Fruit fly (Drosophila melanogaster) whole organism, embryonic: ENCODE measurements around the gene CG1622.

Source experiments
- ATbp ChIP-seq: fragments of 200-800 bp; sonication (Bioruptor generic); optimal IDR thresholded peaks from 2 replicates; lab custom pipeline; 2017; ENCODE audit warnings: missing biosample characterization, mild to moderate bottlenecking, missing genetic modification characterization, missing genetic modification reagents
- Aef1 ChIP-seq: fragments of 200-800 bp; sonication (Bioruptor generic); IDR thresholded peaks from 3 replicates; pipeline ENCODE4 v1.3.6; 2022; ENCODE audit warnings: missing biosample characterization, missing genetic modification characterization
- Atf6 ChIP-seq: fragments of 200-800 bp; sonication (Bioruptor generic); IDR thresholded peaks from 2 replicates; pipeline ENCODE4 v1.3.6; 2022; ENCODE audit warnings: missing biosample characterization, missing genetic modification characterization
- Blimp-1 ChIP-seq: fragments of 200-800 bp; sonication (Bioruptor generic); optimal IDR thresholded peaks from 3 replicates; lab custom pipeline; 2018; ENCODE audit warnings: missing biosample characterization, missing genetic modification characterization, mild to moderate bottlenecking, moderate library complexity, missing genetic modification reagents
- CG10267 ChIP-seq: fragments of 200-800 bp; sonication (Bioruptor generic); optimal IDR thresholded peaks from 2 replicates; lab custom pipeline; 2018; ENCODE audit warnings: missing biosample characterization, mild to moderate bottlenecking, missing genetic modification characterization, moderate library complexity
- CG12219 ChIP-seq: fragments of 200-800 bp; sonication (Bioruptor generic); optimal IDR thresholded peaks from 3 replicates; lab custom pipeline; 2018; ENCODE audit warnings: missing biosample characterization, mild to moderate bottlenecking, missing genetic modification characterization
- CG12744 ChIP-seq: fragments of 200-800 bp; sonication (Bioruptor generic); optimal IDR thresholded peaks from 2 replicates; lab custom pipeline; 2016; ENCODE audit warnings: missing biosample characterization, missing genetic modification characterization
- CG18599 ChIP-seq: fragments of 200-800 bp; sonication (Bioruptor generic); optimal IDR thresholded peaks from 3 replicates; lab custom pipeline; 2017; ENCODE audit warnings: missing biosample characterization, missing genetic modification characterization, mild to moderate bottlenecking, moderate library complexity, missing genetic modification reagents
- CG2129 ChIP-seq: fragments of 200-800 bp; sonication (Bioruptor generic); IDR thresholded peaks from 2 replicates; pipeline ENCODE4 v1.3.6; 2022; ENCODE audit warnings: missing biosample characterization, missing genetic modification characterization; ENCODE audit not compliant: partially characterized antibody
- CG2199 ChIP-seq: fragments of 200-800 bp; sonication (Bioruptor generic); IDR thresholded peaks from 3 replicates; pipeline ENCODE4 v1.3.6; 2022; ENCODE audit warnings: missing biosample characterization, missing genetic modification characterization
- CG2889 ChIP-seq: fragments of 200-800 bp; sonication (Bioruptor generic); IDR thresholded peaks from 3 replicates; pipeline ENCODE4 v1.3.6; 2022; ENCODE audit warnings: missing biosample characterization, missing genetic modification characterization
- CG31388 ChIP-seq: fragments of 200-800 bp; sonication (Bioruptor generic); optimal IDR thresholded peaks from 2 replicates; lab custom pipeline; 2016; ENCODE audit warnings: missing biosample characterization, missing genetic modification characterization
- CG3281 ChIP-seq: fragments of 200-800 bp; sonication (Bioruptor generic); optimal IDR thresholded peaks from 3 replicates; lab custom pipeline; 2017; ENCODE audit warnings: missing biosample characterization, mild to moderate bottlenecking, missing genetic modification characterization
- CG33213 ChIP-seq: fragments of 200-800 bp; sonication (Bioruptor generic); optimal IDR thresholded peaks from 3 replicates; lab custom pipeline; 2016; ENCODE audit warnings: missing biosample characterization, missing genetic modification characterization
- CG4707 ChIP-seq: fragments of 200-800 bp; sonication (Bioruptor generic); optimal IDR thresholded peaks from 2 replicates; lab custom pipeline; 2018; ENCODE audit warnings: missing biosample characterization, mild to moderate bottlenecking, missing genetic modification characterization, moderate library complexity
- CG5245 ChIP-seq: fragments of 200-800 bp; sonication (Bioruptor generic); optimal IDR thresholded peaks from 3 replicates; lab custom pipeline; 2016; ENCODE audit warnings: missing biosample characterization, missing genetic modification characterization
- CG5953 ChIP-seq: fragments of 200-800 bp; sonication (Bioruptor generic); IDR thresholded peaks from 2 replicates; pipeline ENCODE4 v1.3.6; 2022; ENCODE audit warnings: missing biosample characterization, missing genetic modification characterization
- CG6175 ChIP-seq: fragments of 200-800 bp; sonication (Bioruptor generic); IDR thresholded peaks from 3 replicates; pipeline ENCODE4 v1.3.6; 2022; ENCODE audit warnings: missing biosample characterization, missing genetic modification characterization
- CG6854 ChIP-seq: fragments of 200-800 bp; sonication (Bioruptor generic); optimal IDR thresholded peaks from 3 replicates; lab custom pipeline; 2017; ENCODE audit warnings: missing biosample characterization, mild to moderate bottlenecking, missing genetic modification characterization
- CG7839 ChIP-seq: fragments of 200-800 bp; sonication (Bioruptor generic); optimal IDR thresholded peaks from 3 replicates; lab custom pipeline; 2018; ENCODE audit warnings: missing biosample characterization, mild to moderate bottlenecking, missing genetic modification characterization, moderate library complexity
- CrebB ChIP-seq: fragments of 200-800 bp; sonication (Bioruptor generic); optimal IDR thresholded peaks from 3 replicates; lab custom pipeline; 2018; ENCODE audit warnings: missing biosample characterization, mild to moderate bottlenecking, missing genetic modification characterization
- Fer2 ChIP-seq: fragments of 200-800 bp; sonication (Bioruptor generic); optimal IDR thresholded peaks from 2 replicates; lab custom pipeline; 2018; ENCODE audit warnings: missing biosample characterization, mild to moderate bottlenecking, missing genetic modification characterization, moderate library complexity
- Fer3 ChIP-seq: fragments of 200-800 bp; sonication (Bioruptor generic); optimal IDR thresholded peaks from 2 replicates; lab custom pipeline; 2018; ENCODE audit warnings: missing biosample characterization, mild to moderate bottlenecking, missing genetic modification characterization, moderate library complexity
- Gsc ChIP-seq: fragments of 200-800 bp; sonication (Bioruptor generic); IDR thresholded peaks from 2 replicates; pipeline ENCODE4 v1.3.6; 2022; ENCODE audit warnings: missing biosample characterization, missing genetic modification characterization
- Hmr ChIP-seq: fragments of 200-800 bp; sonication (Bioruptor generic); optimal IDR thresholded peaks from 3 replicates; lab custom pipeline; 2017; ENCODE audit warnings: mild to moderate bottlenecking, missing biosample characterization, missing genetic modification reagents, missing genetic modification characterization
- Hr3 ChIP-seq: fragments of 200-800 bp; sonication (Bioruptor generic); optimal IDR thresholded peaks from 3 replicates; lab custom pipeline; 2016; ENCODE audit warnings: missing biosample characterization, missing genetic modification characterization
- Lim3 ChIP-seq: fragments of 200-800 bp; sonication (Bioruptor generic); IDR thresholded peaks from 2 replicates; pipeline ENCODE4 v1.3.6; 2022; ENCODE audit warnings: missing biosample characterization, missing genetic modification characterization
- Med ChIP-seq: fragments of 200-800 bp; sonication (Bioruptor generic); peaks from one replicate; lab custom pipeline; 2016; ENCODE audit warnings: missing biosample characterization, missing genetic modification characterization, mild to moderate bottlenecking, inconsistent platforms, moderate library complexity
- Stat92E ChIP-seq, 3 experiments: fragments of >200 bp in 2 of 3; fragments of 200-800 bp in 1 of 3; sonication (Bioruptor generic) in 1 of 3; optimal IDR thresholded peaks; 2 replicates each; lab custom pipeline; 2017 to 2019; ENCODE audit warnings: missing biosample characterization in 3 of 3, missing genetic modification characterization in 3 of 3, mild to moderate bottlenecking in 1 of 3, moderate library complexity in 1 of 3
- bab2 ChIP-seq: fragments of 200-800 bp; sonication (Bioruptor generic); optimal IDR thresholded peaks from 2 replicates; lab custom pipeline; 2016; ENCODE audit warnings: missing biosample characterization, missing genetic modification characterization
- ci ChIP-seq: fragments of 200-800 bp; sonication (Bioruptor generic); IDR thresholded peaks from 3 replicates; pipeline ENCODE4 v1.3.6; 2022; ENCODE audit warnings: missing biosample characterization, missing genetic modification characterization
- croc ChIP-seq: fragments of 200-800 bp; sonication (Bioruptor generic); conservative IDR thresholded peaks from 3 replicates; pipeline ENCODE4 v1.3.6; 2022; ENCODE audit warnings: missing biosample characterization, missing genetic modification characterization
- dpn ChIP-seq, 2 experiments: fragments of 200-800 bp; sonication (Bioruptor generic); optimal IDR thresholded peaks; 3 replicates each; lab custom pipeline; 2016; ENCODE audit warnings: missing biosample characterization in 2 of 2, missing genetic modification characterization in 2 of 2
- emc ChIP-seq: fragments of 200-800 bp; sonication (Bioruptor generic); optimal IDR thresholded peaks from 2 replicates; lab custom pipeline; 2016; ENCODE audit warnings: missing biosample characterization, missing genetic modification characterization
- en ChIP-seq: fragments of 200-800 bp; sonication (Bioruptor generic); optimal IDR thresholded peaks from 2 replicates; lab custom pipeline; 2016; ENCODE audit warnings: missing biosample characterization, missing genetic modification characterization
- ewg ChIP-seq: fragments of 200-800 bp; sonication (Bioruptor generic); optimal IDR thresholded peaks from 3 replicates; lab custom pipeline; 2017; ENCODE audit warnings: mild to moderate bottlenecking, missing biosample characterization, missing genetic modification reagents, missing genetic modification characterization
- fd3F ChIP-seq: fragments of 200-800 bp; sonication (Bioruptor generic); optimal IDR thresholded peaks from 2 replicates; lab custom pipeline; 2018; ENCODE audit warnings: missing biosample characterization, mild to moderate bottlenecking, missing genetic modification characterization, moderate library complexity
- gfzf ChIP-seq: fragments of 200-800 bp; sonication (Bioruptor generic); optimal IDR thresholded peaks from 2 replicates; lab custom pipeline; 2016; ENCODE audit warnings: missing biosample characterization, mild to moderate bottlenecking, missing genetic modification characterization, moderate library complexity
- gsb ChIP-seq: fragments of 200-800 bp; sonication (Bioruptor generic); IDR thresholded peaks from 2 replicates; pipeline ENCODE4 v1.3.6; 2022; ENCODE audit warnings: missing biosample characterization, missing genetic modification characterization
- maf-S ChIP-seq: fragments of 200-800 bp; sonication (Bioruptor generic); optimal IDR thresholded peaks from 2 replicates; lab custom pipeline; 2016; ENCODE audit warnings: missing biosample characterization, missing genetic modification characterization
- nerfin-2 ChIP-seq: fragments of 200-800 bp; sonication (Bioruptor generic); IDR thresholded peaks from 2 replicates; pipeline ENCODE4 v1.3.6; 2022; ENCODE audit warnings: missing biosample characterization, missing genetic modification characterization; ENCODE audit not compliant: partially characterized antibody
- onecut ChIP-seq: fragments of 200-800 bp; sonication (Bioruptor generic); IDR thresholded peaks from 2 replicates; pipeline ENCODE4 v1.3.6; 2022; ENCODE audit warnings: missing biosample characterization, missing genetic modification characterization
- org-1 ChIP-seq: fragments of 200-800 bp; sonication (Bioruptor generic); optimal IDR thresholded peaks from 2 replicates; lab custom pipeline; 2017; ENCODE audit warnings: missing biosample characterization, missing genetic modification characterization
- rib ChIP-seq: fragments of 200-800 bp; sonication (Bioruptor generic); IDR thresholded peaks from 2 replicates; pipeline ENCODE4 v1.3.6; 2022; ENCODE audit warnings: missing biosample characterization, missing genetic modification characterization
- scrt ChIP-seq: fragments of 200-800 bp; sonication (Bioruptor generic); optimal IDR thresholded peaks from 2 replicates; lab custom pipeline; 2018; ENCODE audit warnings: missing biosample characterization, mild to moderate bottlenecking, missing genetic modification characterization, moderate library complexity
- unpg ChIP-seq: fragments of 200-800 bp; sonication (Bioruptor generic); optimal IDR thresholded peaks from 3 replicates; lab custom pipeline; 2018; ENCODE audit warnings: missing biosample characterization, mild to moderate bottlenecking, missing genetic modification characterization, moderate library complexity
- z ChIP-seq: fragments of 200-800 bp; sonication (Bioruptor generic); IDR thresholded peaks from 3 replicates; pipeline ENCODE4 v1.3.6; 2022; ENCODE audit warnings: missing biosample characterization, missing genetic modification characterization
- zen ChIP-seq: fragments of 200-800 bp; sonication (Bioruptor generic); optimal IDR thresholded peaks from 3 replicates; lab custom pipeline; 2018; ENCODE audit warnings: missing biosample characterization, mild to moderate bottlenecking, missing genetic modification characterization, moderate library complexity
- zen2 ChIP-seq: fragments of 200-800 bp; sonication (Bioruptor generic); IDR thresholded peaks from 3 replicates; pipeline ENCODE4 v1.3.6; 2022; ENCODE audit warnings: missing biosample characterization, missing genetic modification characterization; ENCODE audit not compliant: partially characterized antibody
- zfh2 ChIP-seq: fragments of 200-800 bp; sonication (Bioruptor generic); optimal IDR thresholded peaks from 2 replicates; lab custom pipeline; 2016; ENCODE audit warnings: missing biosample characterization, missing genetic modification characterization

CG1622 gene

DNA sequence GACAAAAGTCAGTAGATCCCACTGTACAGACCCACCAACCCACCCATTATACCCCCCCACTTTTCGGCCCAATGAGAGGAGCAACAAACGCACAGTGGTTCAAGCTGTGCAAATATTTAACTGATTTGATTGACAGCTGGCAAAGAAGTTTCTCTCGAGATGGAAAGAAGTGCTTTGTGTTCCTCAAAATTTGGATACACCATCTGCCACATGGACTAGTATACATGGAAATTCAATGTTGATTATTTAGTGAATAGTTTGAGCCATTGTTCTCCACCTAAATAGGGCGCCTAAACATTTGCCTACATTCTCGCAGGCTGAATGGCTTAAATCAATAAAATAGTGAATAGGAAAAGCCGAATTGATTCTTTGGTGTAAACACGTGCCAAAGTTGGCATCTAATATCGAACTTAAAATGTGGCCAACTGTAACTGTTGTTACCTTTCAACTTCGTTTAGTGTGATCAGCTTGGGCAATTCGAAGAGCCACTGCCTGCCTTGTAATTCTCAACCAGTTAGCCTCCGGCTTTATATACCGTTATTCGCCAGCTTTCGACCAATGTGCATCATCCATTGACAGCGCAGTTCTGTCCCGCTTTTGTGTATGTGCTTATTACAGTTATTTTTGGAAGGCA, 15.5 kb upstream of the CG1622 start (continued):
- TF ChIP-seq Stat92E (GFP tag; optimal IDR thresholded peaks at IDR 0.05; lab: Kevin White, UChicago) (no peak), scrt (GFP tag; lab: Kevin White, UChicago) (peak; percentile 48), Lim3 (GFP tag; lab: Robert Waterston, UW) (no peak), CG18599 (GFP tag; lab: Kevin White, UChicago) (no peak), CG31388 (GFP tag; lab: Kevin White, UChicago) (no peak), ci (GFP tag; lab: Robert Waterston, UW) (no peak), gsb (GFP tag; lab: Robert Waterston, UW) (no peak), rib (GFP tag; lab: Robert Waterston, UW) (no peak), CG6854 (GFP tag; lab: Kevin White, UChicago) (no peak), Hmr (GFP tag; lab: Kevin White, UChicago) (peak; percentile 5), CG3281 (GFP tag; lab: Kevin White, UChicago) (no peak), CG5953 (GFP tag; lab: Robert Waterston, UW) (no peak), ewg (GFP tag; lab: Kevin White, UChicago) (no peak), Hr3 (GFP tag; lab: Kevin White, UChicago) (no peak), zen2 (GFP tag; lab: Robert Waterston, UW) (no peak), bab2 (GFP tag; lab: Kevin White, UChicago) (no peak), zfh2 (GFP tag; lab: Kevin White, UChicago) (peak; percentile 1), CG2889 (GFP tag; lab: Robert Waterston, UW) (no peak), fd3F (GFP tag; lab: Kevin White, UChicago) (no peak), CG5245 (no peak), emc (GFP tag; lab: Kevin White, UChicago) (no peak), CG12744 (no peak), CG7839 (tag; lab: Kevin White, UChicago) (peak; percentile 9), maf-S (GFP tag; lab: Kevin White, UChicago) (peak; percentile 9), z (GFP tag; lab: Robert Waterston, UW) (no peak), CG2129 (GFP tag; lab: Robert Waterston, UW) (no peak), CG4707 (GFP tag; lab: Kevin White, UChicago) (peak; percentile 4), CG33213 (GFP tag; lab: Kevin White, UChicago) (no peak), Fer3 (no peak), Gsc (GFP tag; lab: Robert Waterston, UW) (no peak), en (GFP tag; lab: Kevin White, UChicago) (no peak), dpn (GFP tag; optimal IDR thresholded peaks at IDR 0.05; lab: Kevin White, UChicago) (peak in 1 of 2 experiments; percentile 4), CG2199 (GFP tag; lab: Robert Waterston, UW) (no peak), Med (peak; percentile 40), nerfin-2 (GFP tag; lab: Robert Waterston, UW) (no peak), zen (tag; lab: Kevin White, UChicago) (no peak), CG10267 (tag; lab: Kevin White, UChicago) (no peak), CG6175 (no peak), unpg (GFP tag; lab: Kevin White, UChicago) (no peak), onecut (GFP tag; lab: Robert Waterston, UW) (no peak), CrebB (tag; lab: Kevin White, UChicago) (no peak), Blimp-1 (no peak), CG12219 (GFP tag; lab: Kevin White, UChicago) (no peak), gfzf (GFP tag; lab: Kevin White, UChicago) (no peak), ATbp (no peak), croc (GFP tag; lab: Robert Waterston, UW) (no peak), Atf6 (GFP tag; lab: Robert Waterston, UW) (no peak), Fer2 (tag; lab: Kevin White, UChicago) (no peak), org-1 (GFP tag; lab: Kevin White, UChicago) (peak; percentile 15), Aef1 (GFP tag; lab: Robert Waterston, UW) (no peak)
